Worm (Caenorhabditis elegans): ENCODE results near the gene T23F6.5.

T23F6.5 gene

DNA sequence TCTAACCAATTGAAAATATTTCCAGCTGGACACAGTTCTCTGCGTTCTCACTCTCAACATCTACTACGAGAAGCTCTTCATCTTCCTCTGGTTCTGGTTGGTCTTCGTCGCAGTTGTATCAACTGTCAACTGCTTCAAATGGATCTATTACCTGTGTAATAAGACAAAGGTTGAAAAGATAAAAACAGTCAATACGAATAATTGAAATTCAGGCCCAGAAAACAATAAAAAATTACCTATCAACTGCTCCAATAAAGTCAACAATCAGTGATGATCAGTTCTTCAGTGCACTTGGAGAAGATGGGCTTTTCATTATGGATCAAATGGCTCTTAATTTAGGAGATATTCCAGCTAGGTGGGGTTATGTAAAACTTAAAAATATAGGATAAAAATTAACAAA, 7.4 kb upstream of the T23F6.5 start:
- no peak for TF ChIP-seq gei-8 (GFP tag; optimal IDR thresholded peaks at IDR 0.05)
- no peak for TF ChIP-seq dve-1 (tag; optimal IDR thresholded peaks at IDR 0.05; ENCODE audit: insufficient read depth)
- peak; percentile 90 for TF ChIP-seq aha-1 (tag)
- TF ChIP-seq F49E8.2 (tag; optimal IDR thresholded peaks at IDR 0.05; ENCODE audit: borderline replicate concordance), result no peak

DNA sequence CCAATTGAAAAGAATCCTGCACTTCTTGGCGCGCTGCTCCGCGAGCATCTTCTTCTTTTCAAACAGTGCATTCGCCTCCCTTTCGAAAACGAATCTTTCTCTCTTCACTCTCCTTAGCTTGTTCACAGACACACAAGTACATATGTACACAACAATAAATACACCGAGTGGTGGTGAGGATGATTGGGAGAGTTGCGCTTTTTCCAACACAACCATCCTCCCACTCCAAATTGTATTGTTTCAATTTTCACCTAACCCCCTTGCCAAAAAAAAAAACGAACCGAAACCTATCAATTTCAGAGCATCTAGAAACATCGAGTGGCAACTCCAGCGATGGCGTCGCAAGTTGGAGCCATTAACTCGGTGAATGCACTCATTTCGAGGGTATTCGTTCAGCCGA, 4.9 kb upstream of the T23F6.5 start, which contains the start of gene inx-6:
Gene inx-6, plus strand, starts transcription at position 301 of the 400 bp plus-strand sequence.
- TF ChIP-seq egl-43 (GFP tag; IDR thresholded peaks at IDR 0.05), result no peak
- TF ChIP-seq ceh-20 (GFP tag; IDR thresholded peaks at IDR 0.05), result no peak
- no peak for TF ChIP-seq aly-2 (tag; optimal IDR thresholded peaks at IDR 0.05)
- no peak for TF ChIP-seq daf-16 (GFP tag; optimal IDR thresholded peaks at IDR 0.05)
- TF ChIP-seq daf-16 (tag; optimal IDR thresholded peaks at IDR 0.05), result no peak
- no peak for TF ChIP-seq ama-1 (optimal IDR thresholded peaks at IDR 0.05)
- TF ChIP-seq nhr-10 (tag; optimal IDR thresholded peaks at IDR 0.05), result no peak
- no peak for TF ChIP-seq unc-39 (tag; optimal IDR thresholded peaks at IDR 0.05)
- TF ChIP-seq ctbp-1 (GFP tag; IDR thresholded peaks at IDR 0.05), result no peak
- no peak for TF ChIP-seq spr-3 (GFP tag; optimal IDR thresholded peaks at IDR 0.05)
- TF ChIP-seq tra-1 (GFP tag; IDR thresholded peaks at IDR 0.05), result no peak
- TF ChIP-seq fos-1 (tag; optimal IDR thresholded peaks at IDR 0.05), result no peak
- no peak for TF ChIP-seq hmg-1.1 (GFP tag; IDR thresholded peaks at IDR 0.05)
- no peak for TF ChIP-seq mdl-1 (tag; optimal IDR thresholded peaks at IDR 0.05)
- no peak for TF ChIP-seq nhr-11 (tag; optimal IDR thresholded peaks at IDR 0.05)

DNA sequence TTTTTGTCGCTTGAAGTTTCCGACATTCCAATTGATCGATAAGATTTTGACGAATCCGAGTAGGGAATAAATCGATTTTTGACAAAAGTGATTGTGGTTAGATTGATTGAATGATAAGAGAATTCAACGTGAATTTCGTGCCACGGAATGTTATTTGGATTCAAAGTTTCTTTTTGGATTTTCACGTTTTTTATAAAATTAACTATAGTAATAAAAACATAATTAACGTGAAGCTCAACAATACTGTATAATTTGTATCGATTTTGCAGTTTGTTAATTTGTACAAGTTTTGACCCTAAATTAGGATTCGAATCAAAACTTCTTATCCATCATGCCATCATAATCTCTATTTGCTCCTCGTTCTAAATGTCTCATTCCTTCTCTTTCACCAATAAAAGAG, 3.4 kb upstream of the T23F6.5 start, which contains the start of gene C36H8.1:
Gene C36H8.1, minus strand, starts transcription at position 101 of the 400 bp plus-strand sequence.
- TF ChIP-seq nhr-28 (tag; optimal IDR thresholded peaks at IDR 0.05) (no peak), gei-8 (GFP tag; optimal IDR thresholded peaks at IDR 0.05) (no peak), ceh-20 (GFP tag; IDR thresholded peaks at IDR 0.05) (no peak), ceh-62 (tag; optimal IDR thresholded peaks at IDR 0.05) (no peak), D1046.2 (GFP tag; IDR thresholded peaks at IDR 0.05) (no peak), ctbp-1 (GFP tag; IDR thresholded peaks at IDR 0.05) (no peak), snpc-1.2 (GFP tag; IDR thresholded peaks at IDR 0.05) (no peak), nhr-6 (tag; optimal IDR thresholded peaks at IDR 0.05) (no peak), mxl-3 (GFP tag; optimal IDR thresholded peaks at IDR 0.05) (no peak), nhr-42 (GFP tag; IDR thresholded peaks at IDR 0.05) (no peak), ZK337.2 (GFP tag; IDR thresholded peaks at IDR 0.05) (no peak), lsy-2 (tag; optimal IDR thresholded peaks at IDR 0.05) (no peak), skn-1 (tag; optimal IDR thresholded peaks at IDR 0.05) (no peak), F49E8.2 (tag; optimal IDR thresholded peaks at IDR 0.05; ENCODE audit: borderline replicate concordance) (no peak), cey-2 (tag; optimal IDR thresholded peaks at IDR 0.05; ENCODE audit: borderline replicate concordance, insufficient read depth) (no peak), ztf-7 (tag; optimal IDR thresholded peaks at IDR 0.05) (no peak), aha-1 (tag) (no peak)

DNA sequence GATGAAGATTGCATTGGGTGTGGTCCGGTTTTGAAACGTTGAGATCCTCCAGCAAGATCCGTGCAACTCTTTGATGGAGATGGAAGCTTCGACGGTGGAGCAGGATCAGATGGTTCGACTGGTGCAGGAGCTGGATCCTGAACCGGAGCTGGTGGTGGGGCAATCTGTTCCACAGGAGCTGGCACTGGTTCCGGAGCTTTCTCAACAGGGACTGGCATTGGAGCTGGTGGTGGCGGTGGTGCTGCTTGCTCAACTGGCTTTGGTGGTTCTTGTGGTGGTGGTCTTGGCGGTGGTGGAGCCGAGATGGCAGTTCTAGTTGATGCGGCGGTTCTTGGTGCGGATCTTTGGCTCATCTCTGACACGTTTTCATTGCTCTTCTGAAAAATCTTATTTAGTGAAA, 2.3 kb upstream of the T23F6.5 start:
- TF ChIP-seq madf-9 (GFP tag; conservative IDR thresholded peaks at IDR 0.05), result 0 out of 2 replicates have a peak, but pooled peaks have one; percentile 11
- TF ChIP-seq set-16 (GFP tag; IDR thresholded peaks at IDR 0.05), result peak; percentile 90
- no peak for TF ChIP-seq ama-1 (optimal IDR thresholded peaks at IDR 0.05)
- no peak for TF ChIP-seq D1046.2 (GFP tag; IDR thresholded peaks at IDR 0.05)
- 0 out of 2 replicates have a peak, but pooled peaks have one; percentile 38 for TF ChIP-seq egl-43 (GFP tag; IDR thresholded peaks at IDR 0.05)
- 0 out of 2 replicates have a peak, but pooled peaks have one; percentile 33 for TF ChIP-seq nhr-42 (GFP tag; IDR thresholded peaks at IDR 0.05)

DNA sequence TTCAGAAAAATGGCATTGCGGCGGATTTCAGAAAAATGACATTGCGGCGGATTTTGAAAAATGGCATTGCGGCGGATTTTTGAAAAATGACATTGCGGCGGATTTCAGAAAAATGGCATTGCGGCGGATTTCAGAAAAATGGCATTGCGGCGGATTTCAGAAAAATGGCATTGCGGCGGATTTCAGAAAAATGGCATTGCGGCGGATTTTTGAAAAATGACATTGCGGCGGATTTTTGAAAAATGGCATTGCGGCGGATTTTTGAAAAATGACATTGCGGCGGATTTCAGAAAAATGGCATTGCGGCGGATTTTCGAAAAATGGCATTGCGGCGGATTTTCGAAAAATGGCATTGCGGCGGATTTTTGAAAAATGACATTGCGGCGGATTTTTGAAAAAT, 9.8 kb downstream of the T23F6.5 start:
- peak in 1 of 2 experiments; percentile 55; a peak in 1 of 4 replicates for TF ChIP-seq madf-5 (GFP tag; IDR thresholded peaks at IDR 0.05)
- TF ChIP-seq tra-1 (GFP tag; IDR thresholded peaks at IDR 0.05), result peak; percentile 21; the same call in 1 of the 2 replicates
- peak; percentile 13; the same call in 1 of the 2 replicates for TF ChIP-seq F44E2.7 (GFP tag; IDR thresholded peaks at IDR 0.05)
- 0 out of 2 replicates have a peak, but pooled peaks have one; percentile 57 for TF ChIP-seq dmd-8 (GFP tag; IDR thresholded peaks at IDR 0.05)
